Fruit fly (Drosophila melanogaster) whole organism, embryonic: Measurements from ENCODE around the gene Bap111.

Experiments used
- Atf-2 ChIP-seq: fragments of 200-800 bp; sonication (Bioruptor generic); optimal IDR thresholded peaks from 2 replicates; lab custom pipeline; 2016; ENCODE audit warnings: missing biosample characterization, missing genetic modification characterization
- B-H1 ChIP-seq: fragments of 200-800 bp; sonication (Bioruptor generic); IDR thresholded peaks from 3 replicates; pipeline ENCODE4 v1.3.6; 2022; ENCODE audit warnings: missing biosample characterization, missing genetic modification characterization
- CG10431 ChIP-seq: fragments of 200-800 bp; sonication (Bioruptor generic); optimal IDR thresholded peaks from 3 replicates; lab custom pipeline; 2018; ENCODE audit warnings: missing biosample characterization, mild to moderate bottlenecking, missing genetic modification characterization
- CG10959 ChIP-seq: fragments of 200-800 bp; sonication (Bioruptor generic); IDR thresholded peaks from 2 replicates; pipeline ENCODE4 v1.3.6; 2022; ENCODE audit warnings: missing biosample characterization, missing genetic modification characterization
- CG11085 ChIP-seq: fragments of 200-800 bp; sonication (Bioruptor generic); IDR thresholded peaks from 2 replicates; pipeline ENCODE4 v1.3.6; 2022; ENCODE audit warnings: missing biosample characterization, missing genetic modification characterization
- CG11723 ChIP-seq: fragments of 200-800 bp; sonication (Bioruptor generic); optimal IDR thresholded peaks from 2 replicates; lab custom pipeline; 2017; ENCODE audit warnings: missing biosample characterization, mild to moderate bottlenecking, missing genetic modification characterization
- CG13424 ChIP-seq: fragments of 200-800 bp; sonication (Bioruptor generic); optimal IDR thresholded peaks from 2 replicates; lab custom pipeline; 2019; ENCODE audit warnings: missing biosample characterization, mild to moderate bottlenecking, missing genetic modification characterization, moderate library complexity
- CG13775 ChIP-seq: fragments of 200-800 bp; sonication (Bioruptor generic); optimal IDR thresholded peaks from 3 replicates; lab custom pipeline; 2017; ENCODE audit warnings: missing biosample characterization, mild to moderate bottlenecking, missing genetic modification characterization
- CG14710 ChIP-seq: fragments of 200-800 bp; sonication (Bioruptor generic); optimal IDR thresholded peaks from 3 replicates; lab custom pipeline; 2019; ENCODE audit warnings: missing biosample characterization, mild to moderate bottlenecking, missing genetic modification characterization, moderate library complexity
- CG15269 ChIP-seq: fragments of 200-800 bp; sonication (Bioruptor generic); optimal IDR thresholded peaks from 2 replicates; lab custom pipeline; 2018; ENCODE audit warnings: missing biosample characterization, mild to moderate bottlenecking, missing genetic modification characterization, moderate library complexity
- CG1603 ChIP-seq: fragments of 200-800 bp; sonication (Bioruptor generic); optimal IDR thresholded peaks from 2 replicates; lab custom pipeline; 2019; ENCODE audit warnings: missing biosample characterization, mild to moderate bottlenecking, missing genetic modification characterization, moderate library complexity
- CG16813 ChIP-seq: fragments of 200-800 bp; sonication (Bioruptor generic); IDR thresholded peaks from 3 replicates; pipeline ENCODE4 v1.3.6; 2022; ENCODE audit warnings: missing biosample characterization, missing genetic modification characterization; ENCODE audit not compliant: partially characterized antibody
- CG17328 ChIP-seq: fragments of 200-800 bp; sonication (Bioruptor generic); IDR thresholded peaks from 2 replicates; pipeline ENCODE4 v1.3.6; 2022; ENCODE audit warnings: missing biosample characterization, missing genetic modification characterization
- CG17568 ChIP-seq: fragments of 200-800 bp; sonication (Bioruptor generic); optimal IDR thresholded peaks from 2 replicates; lab custom pipeline; 2018; ENCODE audit warnings: missing biosample characterization, mild to moderate bottlenecking, missing genetic modification characterization, moderate library complexity
- CG18011 ChIP-seq: fragments of 200-800 bp; sonication (Bioruptor generic); optimal IDR thresholded peaks from 2 replicates; lab custom pipeline; 2017; ENCODE audit warnings: missing biosample characterization, missing genetic modification characterization, mild to moderate bottlenecking, moderate library complexity, missing genotype
- CG2678 ChIP-seq: fragments of 200-800 bp; sonication (Bioruptor generic); optimal IDR thresholded peaks from 3 replicates; lab custom pipeline; 2019; ENCODE audit warnings: missing biosample characterization, mild to moderate bottlenecking, missing genetic modification characterization, moderate library complexity
- CG31365 ChIP-seq: fragments of 200-800 bp; sonication (Bioruptor generic); optimal IDR thresholded peaks from 2 replicates; lab custom pipeline; 2018; ENCODE audit warnings: missing biosample characterization, mild to moderate bottlenecking, missing genetic modification characterization
- CG31388 ChIP-seq: fragments of 200-800 bp; sonication (Bioruptor generic); optimal IDR thresholded peaks from 2 replicates; lab custom pipeline; 2016; ENCODE audit warnings: missing biosample characterization, missing genetic modification characterization
- CG32772 ChIP-seq: fragments of 200-800 bp; sonication (Bioruptor generic); IDR thresholded peaks from 2 replicates; pipeline ENCODE4 v1.3.6; 2022; ENCODE audit warnings: missing biosample characterization, missing genetic modification characterization
- CG4282 ChIP-seq: fragments of 200-800 bp; sonication (Bioruptor generic); optimal IDR thresholded peaks from 2 replicates; lab custom pipeline; 2016; ENCODE audit warnings: missing biosample characterization, missing genetic modification characterization
- CG43689 ChIP-seq: fragments of 200-800 bp; sonication (Bioruptor generic); IDR thresholded peaks from 2 replicates; pipeline ENCODE4 v1.3.6; 2022; ENCODE audit warnings: missing biosample characterization, missing genetic modification characterization
- CG6791 ChIP-seq: fragments of 200-800 bp; sonication (Bioruptor generic); IDR thresholded peaks from 3 replicates; pipeline ENCODE4 v1.3.6; 2022; ENCODE audit warnings: missing biosample characterization, missing genetic modification characterization; ENCODE audit not compliant: partially characterized antibody
- CG7745 ChIP-seq: fragments of 200-800 bp; sonication (Bioruptor generic); optimal IDR thresholded peaks from 2 replicates; lab custom pipeline; 2018; ENCODE audit warnings: missing biosample characterization, mild to moderate bottlenecking, missing genetic modification characterization, moderate library complexity
- CG8944 ChIP-seq: fragments of 200-800 bp; sonication (Bioruptor generic); optimal IDR thresholded peaks from 3 replicates; lab custom pipeline; 2016; ENCODE audit warnings: missing biosample characterization, missing genetic modification characterization
- CG9609 ChIP-seq: fragments of 200-800 bp; sonication (Bioruptor generic); optimal IDR thresholded peaks from 3 replicates; lab custom pipeline; 2016; ENCODE audit warnings: missing biosample characterization, missing genetic modification characterization
- Dip3 ChIP-seq: fragments of 200-800 bp; sonication (Bioruptor generic); optimal IDR thresholded peaks from 3 replicates; lab custom pipeline; 2016; ENCODE audit warnings: missing biosample characterization, missing genetic modification characterization
- E2f2 ChIP-seq: fragments of 200-800 bp; sonication (Bioruptor generic); IDR thresholded peaks from 2 replicates; pipeline ENCODE4 v1.3.6; 2022; ENCODE audit warnings: missing biosample characterization, missing genetic modification characterization
- Fer3 ChIP-seq: fragments of 200-800 bp; sonication (Bioruptor generic); optimal IDR thresholded peaks from 2 replicates; lab custom pipeline; 2018; ENCODE audit warnings: missing biosample characterization, mild to moderate bottlenecking, missing genetic modification characterization, moderate library complexity
- HmgZ ChIP-seq: fragments of 200-800 bp; sonication (Bioruptor generic); optimal IDR thresholded peaks from 2 replicates; lab custom pipeline; 2018; ENCODE audit warnings: missing biosample characterization, mild to moderate bottlenecking, missing genetic modification characterization
- Hmx ChIP-seq: fragments of 200-800 bp; sonication (Bioruptor generic); optimal IDR thresholded peaks from 2 replicates; lab custom pipeline; 2016; ENCODE audit warnings: missing biosample characterization, missing genetic modification characterization
- PHDP ChIP-seq: fragments of 200-800 bp; sonication (Bioruptor generic); optimal IDR thresholded peaks from 3 replicates; lab custom pipeline; 2018; ENCODE audit warnings: missing biosample characterization, mild to moderate bottlenecking, missing genetic modification characterization, moderate library complexity
- Ptx1 ChIP-seq: fragments of 200-800 bp; sonication (Bioruptor generic); IDR thresholded peaks from 2 replicates; pipeline ENCODE4 v1.3.6; 2022; ENCODE audit warnings: missing biosample characterization, missing genetic modification characterization
- Taf1 ChIP-seq: fragments of 200-800 bp; sonication (Bioruptor generic); IDR thresholded peaks from 2 replicates; pipeline ENCODE4 v1.3.6; 2022; ENCODE audit warnings: missing biosample characterization, missing genetic modification characterization
- abd-A ChIP-seq: fragments of 200-800 bp; sonication (Bioruptor generic); optimal IDR thresholded peaks from 3 replicates; lab custom pipeline; 2019; ENCODE audit warnings: missing biosample characterization, mild to moderate bottlenecking, missing genetic modification characterization, moderate library complexity
- bbx ChIP-seq: fragments of 200-800 bp; sonication (Bioruptor generic); IDR thresholded peaks from 2 replicates; pipeline ENCODE4 v1.3.6; 2022; ENCODE audit warnings: missing biosample characterization, missing genetic modification characterization; ENCODE audit not compliant: partially characterized antibody
- bcd ChIP-seq: fragments of 200-800 bp; sonication (Bioruptor generic); optimal IDR thresholded peaks from 2 replicates; lab custom pipeline; 2017; ENCODE audit warnings: missing biosample characterization, mild to moderate bottlenecking, missing genetic modification characterization
- cato ChIP-seq: fragments of 200-800 bp; sonication (Bioruptor generic); optimal IDR thresholded peaks from 2 replicates; lab custom pipeline; 2016; ENCODE audit warnings: missing biosample characterization, missing genetic modification characterization, borderline replicate concordance
- caup ChIP-seq: fragments of 200-800 bp; sonication (Bioruptor generic); optimal IDR thresholded peaks from 3 replicates; lab custom pipeline; 2017; ENCODE audit warnings: missing biosample characterization, mild to moderate bottlenecking, missing genetic modification characterization, moderate library complexity; ENCODE audit not compliant: severe bottlenecking
- ci ChIP-seq: fragments of 200-800 bp; sonication (Bioruptor generic); IDR thresholded peaks from 3 replicates; pipeline ENCODE4 v1.3.6; 2022; ENCODE audit warnings: missing biosample characterization, missing genetic modification characterization
- corto ChIP-seq: fragments of 200-800 bp; sonication (Bioruptor generic); optimal IDR thresholded peaks from 2 replicates; lab custom pipeline; 2016; ENCODE audit warnings: missing biosample characterization, mild to moderate bottlenecking, missing genetic modification characterization, moderate library complexity
- croc ChIP-seq: fragments of 200-800 bp; sonication (Bioruptor generic); conservative IDR thresholded peaks from 3 replicates; pipeline ENCODE4 v1.3.6; 2022; ENCODE audit warnings: missing biosample characterization, missing genetic modification characterization
- crol ChIP-seq: fragments of 200-800 bp; sonication (Bioruptor generic); IDR thresholded peaks from 2 replicates; pipeline ENCODE4 v1.3.6; 2022; ENCODE audit warnings: missing biosample characterization, missing genetic modification characterization
- gcm2 ChIP-seq: fragments of 200-800 bp; sonication (Bioruptor generic); optimal IDR thresholded peaks from 2 replicates; lab custom pipeline; 2016; ENCODE audit warnings: missing biosample characterization, missing genetic modification characterization
- klu ChIP-seq: fragments of 200-800 bp; sonication (Bioruptor generic); IDR thresholded peaks from 2 replicates; pipeline ENCODE4 v1.3.6; 2022; ENCODE audit warnings: missing biosample characterization, missing genetic modification characterization
- nom ChIP-seq: fragments of 200-800 bp; sonication (Bioruptor generic); optimal IDR thresholded peaks from 2 replicates; lab custom pipeline; 2017; ENCODE audit warnings: missing biosample characterization, missing genetic modification characterization, mild to moderate bottlenecking, moderate library complexity, missing genetic modification reagents
- pzg ChIP-seq: fragments of 200-800 bp; sonication (Bioruptor generic); optimal IDR thresholded peaks from 3 replicates; lab custom pipeline; 2018; ENCODE audit warnings: missing biosample characterization, mild to moderate bottlenecking, missing genetic modification characterization, moderate library complexity
- salm ChIP-seq: fragments of 200-800 bp; sonication (Bioruptor generic); optimal IDR thresholded peaks from 2 replicates; lab custom pipeline; 2018; ENCODE audit warnings: missing biosample characterization, mild to moderate bottlenecking, missing genetic modification characterization
- ssp ChIP-seq: fragments of 200-800 bp; sonication (Bioruptor generic); IDR thresholded peaks from 2 replicates; pipeline ENCODE4 v1.3.6; 2022; ENCODE audit warnings: missing biosample characterization, missing genetic modification characterization
- tgo ChIP-seq: fragments of 200-800 bp; sonication (Bioruptor generic); IDR thresholded peaks from 3 replicates; pipeline ENCODE4 v1.3.6; 2022; ENCODE audit warnings: missing biosample characterization, missing genetic modification characterization
- tll ChIP-seq, 2 experiments: fragments of 200-800 bp in 1 of 2; fragments of >200 bp in 1 of 2; sonication (Bioruptor generic) in 1 of 2; optimal IDR thresholded peaks; 2 replicates each; lab custom pipeline; 2017 to 2019; ENCODE audit warnings: missing biosample characterization in 2 of 2, missing genetic modification characterization in 2 of 2, mild to moderate bottlenecking in 1 of 2, moderate library complexity in 1 of 2
- vnd ChIP-seq: fragments of 200-800 bp; sonication (Bioruptor generic); IDR thresholded peaks from 3 replicates; pipeline ENCODE4 v1.3.6; 2022; ENCODE audit warnings: missing biosample characterization, missing genetic modification characterization; ENCODE audit not compliant: partially characterized antibody

Gene Bap111

dm6 chrX:9161912-9162311, 12.8 kb downstream of the Bap111 start, which contains the start of the genes Zpr1 and CG44532 (continued):
- no peak for TF ChIP-seq Atf-2 (GFP tag; lab: Kevin White, UChicago)
- peak; percentile 25 for TF ChIP-seq HmgZ (tag; lab: Kevin White, UChicago)
- no peak for TF ChIP-seq CG15269 (tag; lab: Kevin White, UChicago)
- no peak for TF ChIP-seq croc (GFP tag; lab: Robert Waterston, UW)
- TF ChIP-seq CG18011 (GFP tag; lab: Kevin White, UChicago): no peak
- TF ChIP-seq pzg (GFP tag; lab: Kevin White, UChicago): peak; percentile 58
- TF ChIP-seq tgo (GFP tag; lab: Robert Waterston, UW): no peak
- TF ChIP-seq Hmx (GFP tag; lab: Kevin White, UChicago): no peak
- no peak for TF ChIP-seq Taf1 (GFP tag; lab: Robert Waterston, UW)
- no peak for TF ChIP-seq Ptx1 (GFP tag; lab: Robert Waterston, UW)
- TF ChIP-seq vnd (GFP tag; lab: Robert Waterston, UW): peak; percentile 62
- TF ChIP-seq CG11723: no peak
- TF ChIP-seq B-H1 (GFP tag; lab: Robert Waterston, UW): no peak
- TF ChIP-seq corto: no peak
- no peak for TF ChIP-seq CG2678
- TF ChIP-seq Dip3 (GFP tag; lab: Kevin White, UChicago): no peak
- TF ChIP-seq CG16813 (GFP tag; lab: Robert Waterston, UW): peak; percentile 69
- peak; percentile 73 for TF ChIP-seq E2f2
- no peak for TF ChIP-seq CG32772 (GFP tag; lab: Robert Waterston, UW)
- no peak for TF ChIP-seq CG9609 (GFP tag; lab: Kevin White, UChicago)
- TF ChIP-seq ci (GFP tag; lab: Robert Waterston, UW): no peak
- no peak for TF ChIP-seq cato (GFP tag; lab: Kevin White, UChicago)
- TF ChIP-seq ssp (GFP tag; lab: Robert Waterston, UW): no peak
- no peak for TF ChIP-seq CG8944 (GFP tag; lab: Kevin White, UChicago)
- TF ChIP-seq CG14710: peak; percentile 18
- no peak for TF ChIP-seq CG17568 (GFP tag; lab: Kevin White, UChicago)
- TF ChIP-seq CG13424 (tag; lab: Kevin White, UChicago): no peak
- TF ChIP-seq CG1603 (tag; lab: Kevin White, UChicago): no peak
- no peak for TF ChIP-seq CG31388 (GFP tag; lab: Kevin White, UChicago)
- TF ChIP-seq Fer3 (tag; lab: Kevin White, UChicago): no peak
- TF ChIP-seq CG10959 (GFP tag; lab: Robert Waterston, UW): no peak
- no peak for TF ChIP-seq abd-A
- TF ChIP-seq crol (GFP tag; lab: Robert Waterston, UW): no peak
- no peak for TF ChIP-seq tll (GFP tag; optimal IDR thresholded peaks at IDR 0.05; lab: Kevin White, UChicago)
- no peak for TF ChIP-seq CG10431
- no peak for TF ChIP-seq salm (tag; lab: Kevin White, UChicago)
- TF ChIP-seq CG4282 (GFP tag; lab: Kevin White, UChicago): no peak
- TF ChIP-seq CG11085 (GFP tag; lab: Robert Waterston, UW): no peak
- peak; percentile 71 for TF ChIP-seq CG6791 (GFP tag; lab: Robert Waterston, UW)
- TF ChIP-seq caup (GFP tag; lab: Kevin White, UChicago): no peak
- TF ChIP-seq PHDP (tag; lab: Kevin White, UChicago): no peak
- no peak for TF ChIP-seq CG31365 (tag; lab: Kevin White, UChicago)
- TF ChIP-seq CG17328: no peak
- TF ChIP-seq CG7745 (tag; lab: Kevin White, UChicago): no peak
- peak; percentile 55; the same call in 1 of the 2 replicates for TF ChIP-seq bbx (GFP tag; lab: Robert Waterston, UW)
- no peak for TF ChIP-seq CG43689 (GFP tag; lab: Robert Waterston, UW)
- TF ChIP-seq bcd: no peak
- no peak for TF ChIP-seq CG13775 (GFP tag; lab: Kevin White, UChicago)
- TF ChIP-seq klu (GFP tag; lab: Robert Waterston, UW): no peak
- no peak for TF ChIP-seq gcm2 (GFP tag; lab: Kevin White, UChicago)
- no peak for TF ChIP-seq nom (GFP tag; lab: Kevin White, UChicago)
